Worm (Caenorhabditis elegans): Measurements from ENCODE around the gene cblc-1.

DNA sequence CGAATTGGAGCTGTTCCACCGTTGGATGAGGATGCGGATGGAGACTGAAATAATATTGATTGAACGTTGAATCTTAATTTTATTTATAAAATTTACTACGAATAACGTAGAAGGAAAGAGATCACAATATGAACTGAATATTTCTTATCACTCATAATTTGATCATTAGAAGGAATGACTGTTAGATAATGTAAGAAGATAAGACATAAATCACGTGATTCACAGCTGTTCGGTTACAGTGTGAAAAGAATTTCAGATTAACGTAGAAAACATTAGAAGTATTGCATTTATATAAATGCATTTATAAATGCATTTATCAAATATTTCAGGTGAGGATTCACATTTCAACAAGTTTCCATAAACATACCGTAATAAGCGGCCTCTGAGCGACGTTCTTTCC is 1.9 kb upstream of the cblc-1 start:
- no peak for TF ChIP-seq ztf-23 (GFP tag; IDR thresholded peaks at IDR 0.05)
- TF ChIP-seq tab-1 (GFP tag; IDR thresholded peaks at IDR 0.05) = no peak
